Worm (Caenorhabditis elegans) whole organism, young adult: ENCODE measurements around the gene C04E6.5.

Source experiments
- B0019.2 ChIP-seq: fragments of 200-800 bp; sonication (Bioruptor generic); conservative IDR thresholded peaks from 2 replicates; pipeline ENCODE4 v1.3.6; 2022; ENCODE audit warnings: missing genetic modification reagents, missing genetic modification characterization, missing compliant biosample characterization
- B0035.1 ChIP-seq: sonication (generic microtip); optimal IDR thresholded peaks from 2 replicates; lab custom pipeline; 2016; ENCODE audit warnings: missing genetic modification characterization, mild to moderate bottlenecking, missing compliant biosample characterization, missing genotype, missing genetic modification reagents
- Y95B8A.8 ChIP-seq: fragments of 200-800 bp; sonication (Bioruptor generic); IDR thresholded peaks from 2 replicates; pipeline ENCODE4 v1.3.6; 2022; ENCODE audit warnings: missing genetic modification reagents, missing genetic modification characterization, missing compliant biosample characterization
- ceh-40 ChIP-seq: fragments of 200-800 bp; sonication (Bioruptor generic); IDR thresholded peaks from 2 replicates; pipeline ENCODE4 v1.3.6; 2022; ENCODE audit warnings: missing genetic modification characterization, missing compliant biosample characterization
- ceh-79 ChIP-seq: sonication (generic microtip); optimal IDR thresholded peaks from 2 replicates; lab custom pipeline; 2017; ENCODE audit warnings: mild to moderate bottlenecking, missing genetic modification characterization, missing compliant biosample characterization
- fkh-3 ChIP-seq: sonication (generic microtip); optimal IDR thresholded peaks from 2 replicates; lab custom pipeline; 2016; ENCODE audit warnings: mild to moderate bottlenecking, missing genetic modification characterization, missing compliant biosample characterization
- him-1 ChIP-seq: sonication (generic microtip); optimal IDR thresholded peaks from 2 replicates; lab custom pipeline; 2016; ENCODE audit warnings: missing genotype, missing genetic modification reagents, missing genetic modification characterization, missing compliant biosample characterization
- let-607 ChIP-seq, 2 experiments: fragments of 200-800 bp in 1 of 2; sonication (Bioruptor generic) in 1 of 2; sonication (generic microtip) in 1 of 2; optimal IDR thresholded peaks; 2 replicates each; lab custom pipeline; 2016 to 2018; ENCODE audit warnings: mild to moderate bottlenecking in 2 of 2, missing compliant biosample characterization in 2 of 2, missing genetic modification characterization in 2 of 2, moderate library complexity in 2 of 2, missing genotype in 1 of 2
- lin-26 ChIP-seq: fragments of 200-800 bp; sonication (Bioruptor generic); IDR thresholded peaks from 2 replicates; pipeline ENCODE4 v1.3.6; 2022; ENCODE audit warnings: missing genetic modification reagents, missing genetic modification characterization, missing compliant biosample characterization
- nfya-1 ChIP-seq: sonication (generic microtip); optimal IDR thresholded peaks from 2 replicates; lab custom pipeline; 2017; ENCODE audit warnings: antibody characterized with exemption, missing compliant biosample characterization, missing genetic modification characterization, borderline replicate concordance; ENCODE audit not compliant: insufficient read depth
- repo-1 ChIP-seq: sonication (generic microtip); optimal IDR thresholded peaks from 2 replicates; lab custom pipeline; 2017; ENCODE audit warnings: mild to moderate bottlenecking, missing genetic modification characterization, missing compliant biosample characterization
- snpc-4 ChIP-seq, 5 experiments: fragments of 150-350 bp in 1 of 5; sonication (generic microtip) in 4 of 5; optimal IDR thresholded peaks; 2 replicates each; lab custom pipeline; 2014 to 2018; ENCODE audit warnings: missing genetic modification characterization in 5 of 5, missing biosample characterization in 3 of 5, antibody characterized with exemption in 2 of 5, mild to moderate bottlenecking in 2 of 5, missing compliant biosample characterization in 2 of 5, missing genotype in 2 of 5, moderate library complexity in 2 of 5, missing genetic modification reagents in 1 of 5
- unc-62 ChIP-seq: fragments of 150-350 bp; optimal IDR thresholded peaks from 2 replicates; lab custom pipeline; 2014; ENCODE audit warnings: missing biosample characterization, missing genetic modification reagents, missing genetic modification characterization
- ztf-28 ChIP-seq: fragments of 200-800 bp; sonication (Bioruptor generic); IDR thresholded peaks from 2 replicates; pipeline ENCODE4 v1.3.6; 2022; ENCODE audit warnings: missing genetic modification reagents, missing genetic modification characterization, missing compliant biosample characterization

DNA sequence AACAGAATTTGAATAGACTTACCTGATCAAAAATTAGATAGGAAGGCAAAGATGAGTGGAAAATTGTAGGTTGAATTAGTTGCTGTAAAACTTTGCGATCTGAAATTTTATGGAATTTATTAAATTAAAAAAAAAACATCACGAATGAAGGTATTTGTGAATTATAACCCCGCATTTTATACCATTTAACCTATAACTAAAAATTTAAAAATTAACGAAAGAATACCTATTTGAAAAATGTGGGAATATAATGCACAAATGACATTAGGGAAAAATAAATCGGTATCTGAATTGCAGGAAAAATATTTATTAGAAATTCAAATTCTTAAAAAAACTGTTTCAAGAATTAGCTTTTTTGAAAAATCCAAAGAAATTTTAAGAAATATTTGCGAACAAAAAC lies 32.7 kb upstream of the C04E6.5 start, which contains the start of gene F26F12.4:
- TF ChIP-seq ceh-79 = no peak
- TF ChIP-seq snpc-4 (GFP tag; optimal IDR thresholded peaks at IDR 0.05; lab: Kevin White, UChicago) = no peak
- TF ChIP-seq snpc-4 (tag; optimal IDR thresholded peaks at IDR 0.05; lab: Kevin White, UChicago) = no peak
- no peak for TF ChIP-seq lin-26 (GFP tag; lab: Robert Waterston, UW)
- no peak for TF ChIP-seq B0019.2 (GFP tag; lab: Robert Waterston, UW)
- TF ChIP-seq unc-62 = no peak
- TF ChIP-seq ceh-40 (GFP tag; lab: Robert Waterston, UW) = no peak
- TF ChIP-seq him-1 (tag; lab: Kevin White, UChicago) = no peak
- no peak for TF ChIP-seq B0035.1 (tag; lab: Kevin White, UChicago)
- no peak for TF ChIP-seq Y95B8A.8 (GFP tag; lab: Robert Waterston, UW)
- no peak for TF ChIP-seq repo-1 (tag; lab: Kevin White, UChicago)
- no peak for TF ChIP-seq ztf-28 (GFP tag; lab: Robert Waterston, UW)
- TF ChIP-seq fkh-3 (tag; lab: Kevin White, UChicago) = no peak
- no peak for TF ChIP-seq let-607 (tag; optimal IDR thresholded peaks at IDR 0.05; lab: Kevin White, UChicago)
- TF ChIP-seq nfya-1 (tag; lab: Kevin White, UChicago) = no peak
